Fruit fly (Drosophila melanogaster): ENCODE results near the gene hwt.
A peak's percentile ranks its signal among the peaks of the same experiment; 100 is the strongest.

Gene hwt

dm6 chrX:12469778-12470177 lies 98.5 kb downstream of the hwt start (continued):
- TF ChIP-seq Fer2 (tag; optimal IDR thresholded peaks at IDR 0.05) (no peak), odd (GFP tag; optimal IDR thresholded peaks at IDR 0.05) (peak; percentile 31), Gug (GFP tag; IDR thresholded peaks at IDR 0.05) (peak; percentile 24; the same call in 1 of the 4 replicates), slou (GFP tag; optimal IDR thresholded peaks at IDR 0.05) (no peak), Hey (tag; optimal IDR thresholded peaks at IDR 0.05) (no peak), CG4707 (GFP tag; optimal IDR thresholded peaks at IDR 0.05) (no peak), Sox100B (GFP tag; optimal IDR thresholded peaks at IDR 0.05) (peak; percentile 38), Dip3 (GFP tag; optimal IDR thresholded peaks at IDR 0.05) (peak; percentile 48), slbo (GFP tag; IDR thresholded peaks at IDR 0.05) (peak; percentile 82), caup (GFP tag; optimal IDR thresholded peaks at IDR 0.05; ENCODE audit: severe bottlenecking) (peak; percentile 19), CG9609 (GFP tag; optimal IDR thresholded peaks at IDR 0.05) (peak; percentile 35), Ptx1 (GFP tag; IDR thresholded peaks at IDR 0.05) (peak; percentile 53), CG9817 (tag; optimal IDR thresholded peaks at IDR 0.05) (peak; percentile 60), lab (GFP tag; optimal IDR thresholded peaks at IDR 0.05) (peak; percentile 75), Dad (GFP tag; optimal IDR thresholded peaks at IDR 0.05) (no peak), CG18476 (GFP tag; optimal IDR thresholded peaks at IDR 0.05) (peak; percentile 67), CG10209 (GFP tag; optimal IDR thresholded peaks at IDR 0.05) (peak; percentile 67), CG18599 (GFP tag; optimal IDR thresholded peaks at IDR 0.05) (peak; percentile 65), CG3065 (GFP tag; optimal IDR thresholded peaks at IDR 0.05) (no peak), CG10366 (GFP tag; IDR thresholded peaks at IDR 0.05) (0 out of 2 replicates have a peak, but pooled peaks have one; percentile 40), disco-r (GFP tag; optimal IDR thresholded peaks at IDR 0.05) (no peak), CG15269 (tag; optimal IDR thresholded peaks at IDR 0.05) (peak; percentile 68), CG31224 (GFP tag; IDR thresholded peaks at IDR 0.05) (0 out of 2 replicates have a peak, but pooled peaks have one; percentile 8), Drgx (GFP tag; IDR thresholded peaks at IDR 0.05) (peak; percentile 54), H15 (GFP tag; IDR thresholded peaks at IDR 0.05) (no peak), CG43689 (GFP tag; IDR thresholded peaks at IDR 0.05) (no peak), CG12942 (GFP tag; optimal IDR thresholded peaks at IDR 0.05) (peak; percentile 46), Opbp (GFP tag; IDR thresholded peaks at IDR 0.05; ENCODE audit: partially characterized antibody) (no peak), CG15514 (GFP tag; optimal IDR thresholded peaks at IDR 0.05) (peak; percentile 10), GATAe (GFP tag; conservative IDR thresholded peaks at IDR 0.05) (0 out of 2 replicates have a peak, but pooled peaks have one; percentile 16), NfI (GFP tag; optimal IDR thresholded peaks at IDR 0.05) (peak; percentile 55), pb (GFP tag; optimal IDR thresholded peaks at IDR 0.05) (peak; percentile 7), chn (GFP tag; optimal IDR thresholded peaks at IDR 0.05) (no peak), CG4854 (GFP tag; optimal IDR thresholded peaks at IDR 0.05) (peak; percentile 6), psq (GFP tag; optimal IDR thresholded peaks at IDR 0.05) (peak; percentile 3), pum (GFP tag; optimal IDR thresholded peaks at IDR 0.05) (peak; percentile 41), CG10959 (GFP tag; IDR thresholded peaks at IDR 0.05) (no peak), NC2α (GFP tag; optimal IDR thresholded peaks at IDR 0.05) (no peak), grn (GFP tag; optimal IDR thresholded peaks at IDR 0.05) (no peak), CG4328 (GFP tag; optimal IDR thresholded peaks at IDR 0.05) (no peak), Six4 (GFP tag; optimal IDR thresholded peaks at IDR 0.05) (peak; percentile 50), CG9437 (GFP tag; optimal IDR thresholded peaks at IDR 0.05) (peak; percentile 55), CG14710 (tag; optimal IDR thresholded peaks at IDR 0.05) (peak; percentile 16), PHDP (tag; optimal IDR thresholded peaks at IDR 0.05) (peak; percentile 58), lola (GFP tag; optimal IDR thresholded peaks at IDR 0.05) (peak in 1 of 3 experiments; percentile 18), HLH3B (GFP tag; IDR thresholded peaks at IDR 0.05) (peak; percentile 46), ewg (GFP tag; optimal IDR thresholded peaks at IDR 0.05) (no peak), sc (optimal IDR thresholded peaks at IDR 0.05) (no peak), sc (GFP tag; optimal IDR thresholded peaks at IDR 0.05) (no peak), trem (tag; optimal IDR thresholded peaks at IDR 0.05) (no peak)
